Worm (Caenorhabditis elegans) whole organism, L4 larva: ENCODE results near the gene his-42.
"Not testable (repeated sequence)": the region's sequence is repeated elsewhere in the genome, so short reads cannot be mapped to it uniquely, and the experiment has no call there.

Source experiments
- F49E8.2 ChIP-seq: sonication (generic microtip); optimal IDR thresholded peaks from 2 replicates; lab custom pipeline; 2016; ENCODE audit warnings: missing compliant biosample characterization, mild to moderate bottlenecking, missing genetic modification characterization, borderline replicate concordance
- Y105C5A.15 ChIP-seq: fragments of 200-800 bp; sonication (Bioruptor generic); IDR thresholded peaks from 2 replicates; pipeline ENCODE4 v1.3.6; 2022; ENCODE audit warnings: missing genetic modification characterization, missing compliant biosample characterization
- aha-1 ChIP-seq: fragments of 150-350 bp; peaks from one replicate; lab custom pipeline; 2014; ENCODE audit warnings: missing biosample characterization, missing genetic modification characterization
- ama-1 ChIP-seq: fragments of 150-350 bp; optimal IDR thresholded peaks from 2 replicates; lab custom pipeline; 2014; ENCODE audit warnings: inconsistent platforms, mixed read lengths
- arid-1 ChIP-seq: fragments of 200-800 bp; sonication (Bioruptor generic); conservative IDR thresholded peaks from 2 replicates; pipeline ENCODE4 v1.3.6; 2022; ENCODE audit warnings: missing genetic modification reagents, missing genetic modification characterization, missing compliant biosample characterization
- daf-16 ChIP-seq, 3 experiments: sonication (generic microtip); optimal IDR thresholded peaks; 2 replicates each; lab custom pipeline; 2016 to 2017; ENCODE audit warnings: missing genetic modification characterization in 3 of 3, missing genetic modification reagents in 3 of 3, mild to moderate bottlenecking in 2 of 3, missing compliant biosample characterization in 2 of 3, missing biosample characterization in 1 of 3, moderate library complexity in 1 of 3
- dmd-6 ChIP-seq: fragments of 200-800 bp; sonication (Bioruptor generic); IDR thresholded peaks from 2 replicates; pipeline ENCODE4 v1.3.6; 2022; ENCODE audit warnings: missing genetic modification reagents, missing genetic modification characterization, missing compliant biosample characterization
- duxl-1 ChIP-seq: sonication (generic microtip); optimal IDR thresholded peaks from 2 replicates; lab custom pipeline; 2016; ENCODE audit warnings: mild to moderate bottlenecking, missing genetic modification characterization, moderate library complexity, missing compliant biosample characterization; ENCODE audit not compliant: poor library complexity
- dve-1 ChIP-seq: sonication (generic microtip); optimal IDR thresholded peaks from 2 replicates; lab custom pipeline; 2017; ENCODE audit warnings: antibody characterized with exemption, mild to moderate bottlenecking, missing genetic modification characterization, missing compliant biosample characterization; ENCODE audit not compliant: insufficient read depth
- fkh-10 ChIP-seq: fragments of 150-350 bp; optimal IDR thresholded peaks from 2 replicates; lab custom pipeline; 2014; ENCODE audit warnings: missing biosample characterization, missing genetic modification reagents, missing genetic modification characterization
- hlh-11 ChIP-seq: fragments of 200-800 bp; sonication (Bioruptor generic); optimal IDR thresholded peaks from 2 replicates; lab custom pipeline; 2018; ENCODE audit warnings: mild to moderate bottlenecking, missing genetic modification characterization, missing compliant biosample characterization
- hlh-30 ChIP-seq: sonication (generic microtip); optimal IDR thresholded peaks from 2 replicates; lab custom pipeline; 2017; ENCODE audit warnings: antibody characterized with exemption, mild to moderate bottlenecking, missing genetic modification characterization, missing compliant biosample characterization; ENCODE audit not compliant: insufficient read depth
- lin-1 ChIP-seq: fragments of 200-800 bp; sonication (Bioruptor generic); IDR thresholded peaks from 2 replicates; pipeline ENCODE4 v1.3.6; 2022; ENCODE audit warnings: missing genetic modification reagents, missing genetic modification characterization, missing compliant biosample characterization
- lin-13 ChIP-seq: fragments of 150-350 bp; optimal IDR thresholded peaks from 2 replicates; lab custom pipeline; 2014; ENCODE audit warnings: missing biosample characterization, missing genetic modification reagents, missing genetic modification characterization
- lin-38 ChIP-seq: fragments of 200-800 bp; sonication (Bioruptor generic); IDR thresholded peaks from 2 replicates; pipeline ENCODE4 v1.3.6; 2022; ENCODE audit warnings: missing genetic modification reagents, missing genetic modification characterization, missing compliant biosample characterization
- lsy-2 ChIP-seq, 2 experiments: fragments of 150-350 bp in 1 of 2; sonication (generic microtip) in 1 of 2; optimal IDR thresholded peaks; 2 replicates each; lab custom pipeline; 2014 to 2017; ENCODE audit warnings: missing biosample characterization in 2 of 2, missing genetic modification characterization in 2 of 2
- mdt-29 ChIP-seq: fragments of 200-800 bp; sonication (Bioruptor generic); IDR thresholded peaks from 2 replicates; pipeline ENCODE4 v1.3.6; 2022; ENCODE audit warnings: missing genetic modification reagents, missing genetic modification characterization, missing compliant biosample characterization
- mep-1 ChIP-seq: fragments of 150-350 bp; sonication (generic microtip); optimal IDR thresholded peaks from 3 replicates; lab custom pipeline; 2014; ENCODE audit warnings: missing biosample characterization, missing genetic modification characterization
- mes-2 ChIP-seq: sonication (generic microtip); optimal IDR thresholded peaks from 2 replicates; lab custom pipeline; 2016; ENCODE audit warnings: missing genotype, mild to moderate bottlenecking, missing genetic modification characterization, missing compliant biosample characterization; ENCODE audit not compliant: poor library complexity, severe bottlenecking
- nhr-102 ChIP-seq: sonication (generic microtip); optimal IDR thresholded peaks from 2 replicates; lab custom pipeline; 2016; ENCODE audit warnings: mild to moderate bottlenecking, missing genetic modification characterization, moderate library complexity, missing compliant biosample characterization
- nhr-25 ChIP-seq: sonication (generic microtip); optimal IDR thresholded peaks from 2 replicates; lab custom pipeline; 2017; ENCODE audit warnings: missing genetic modification characterization, mild to moderate bottlenecking, missing compliant biosample characterization, antibody characterized with exemption, moderate library complexity, borderline replicate concordance; ENCODE audit not compliant: insufficient read depth
- nhr-48 ChIP-seq: sonication (generic microtip); optimal IDR thresholded peaks from 2 replicates; lab custom pipeline; 2016; ENCODE audit warnings: mild to moderate bottlenecking, missing genetic modification characterization, missing compliant biosample characterization
- nhr-6 ChIP-seq: fragments of 150-350 bp; optimal IDR thresholded peaks from 2 replicates; lab custom pipeline; 2014; ENCODE audit warnings: missing biosample characterization, missing genetic modification characterization
- pha-4 ChIP-seq, 2 experiments: fragments of 150-350 bp in 1 of 2; fragments of 200-800 bp in 1 of 2; sonication (Bioruptor generic) in 1 of 2; IDR thresholded peaks in 1 of 2; optimal IDR thresholded peaks in 1 of 2; 2 replicates each; pipeline versions ENCODE4 v1.3.6 to Lab custom; 2014 to 2022; ENCODE audit warnings: missing genetic modification characterization in 2 of 2, missing genetic modification reagents in 2 of 2, missing biosample characterization in 1 of 2, missing compliant biosample characterization in 1 of 2
- rbr-2 ChIP-seq: sonication (generic microtip); optimal IDR thresholded peaks from 2 replicates; lab custom pipeline; 2016; ENCODE audit warnings: missing genotype, missing genetic modification characterization, missing compliant biosample characterization
- saeg-2 ChIP-seq: fragments of 200-800 bp; sonication (Bioruptor generic); IDR thresholded peaks from 2 replicates; pipeline ENCODE4 v1.3.6; 2022; ENCODE audit warnings: missing genetic modification reagents, missing genetic modification characterization, missing compliant biosample characterization
- sdz-12 ChIP-seq: fragments of 200-800 bp; sonication (Bioruptor generic); optimal IDR thresholded peaks from 2 replicates; lab custom pipeline; 2018; ENCODE audit warnings: mild to moderate bottlenecking, missing genetic modification characterization, missing compliant biosample characterization
- set-16 ChIP-seq: fragments of 200-800 bp; sonication (Bioruptor generic); IDR thresholded peaks from 2 replicates; pipeline ENCODE4 v1.3.6; 2022; ENCODE audit warnings: missing genetic modification reagents, missing genetic modification characterization, missing compliant biosample characterization
- snpc-1.2 ChIP-seq: fragments of 200-800 bp; sonication (Bioruptor generic); IDR thresholded peaks from 2 replicates; pipeline ENCODE4 v1.3.6; 2022; ENCODE audit warnings: missing genetic modification reagents, missing genetic modification characterization, missing compliant biosample characterization
- snpc-4 ChIP-seq: fragments of 150-350 bp; optimal IDR thresholded peaks from 2 replicates; lab custom pipeline; 2014; ENCODE audit warnings: missing biosample characterization, missing genetic modification characterization
- unc-62 ChIP-seq, 3 experiments: fragments of 150-350 bp in 1 of 3; sonication (generic microtip); optimal IDR thresholded peaks in 2 of 3; peaks in 1 of 3; 1 replicate in 1 of 3; 2 replicates in 2 of 3; lab custom pipeline; 2014 to 2017; ENCODE audit warnings: missing biosample characterization in 3 of 3, missing genetic modification characterization in 3 of 3, missing genetic modification reagents in 3 of 3, missing genotype in 1 of 3
- vab-7 ChIP-seq: fragments of 200-800 bp; sonication (Bioruptor generic); IDR thresholded peaks from 2 replicates; pipeline ENCODE4 v1.3.6; 2022; ENCODE audit warnings: missing genetic modification reagents, missing genetic modification characterization, missing compliant biosample characterization
- zag-1 ChIP-seq: fragments of 150-350 bp; optimal IDR thresholded peaks from 2 replicates; lab custom pipeline; 2014; ENCODE audit warnings: missing biosample characterization, missing genetic modification characterization
- zfp-2 ChIP-seq: sonication (generic microtip); optimal IDR thresholded peaks from 2 replicates; lab custom pipeline; 2016; ENCODE audit warnings: mild to moderate bottlenecking, missing genetic modification characterization, missing compliant biosample characterization
- ztf-11 ChIP-seq: fragments of 150-350 bp; optimal IDR thresholded peaks from 2 replicates; lab custom pipeline; 2014; ENCODE audit warnings: missing biosample characterization, missing genetic modification characterization

his-42 gene

DNA sequence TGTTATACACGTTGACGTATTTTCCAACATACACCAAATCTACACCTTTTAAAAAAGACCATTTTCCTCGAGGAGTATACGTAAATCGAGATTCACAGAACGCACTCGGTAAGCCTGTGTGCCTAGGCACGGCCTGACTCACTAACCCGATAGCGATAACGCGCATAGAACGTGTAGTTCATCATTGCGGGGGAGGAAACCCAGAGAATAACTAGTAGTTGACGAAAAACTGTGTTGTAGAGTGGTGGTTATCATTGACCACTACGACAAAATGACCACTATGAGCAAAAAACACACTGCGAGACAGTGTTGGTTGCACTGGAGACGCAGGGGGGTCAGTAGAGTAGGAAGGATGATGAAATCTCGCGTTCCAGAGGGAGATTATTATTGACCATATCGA is 31.4 kb upstream of the his-42 start (continued):
- TF ChIP-seq arid-1 (GFP tag; lab: Robert Waterston, UW) (no peak), mep-1 (tag; lab: Kevin White, UChicago) (no peak), zag-1 (tag; lab: Kevin White, UChicago) (no peak), vab-7 (GFP tag; lab: Robert Waterston, UW) (no peak), zfp-2 (tag; lab: Kevin White, UChicago) (no peak), lin-38 (GFP tag; lab: Robert Waterston, UW) (no peak), daf-16 (GFP tag; optimal IDR thresholded peaks at IDR 0.05; lab: Kevin White, UChicago) (no peak), daf-16 (tag; optimal IDR thresholded peaks at IDR 0.05; lab: Kevin White, UChicago) (peak; percentile 48), dve-1 (tag; lab: Kevin White, UChicago) (peak; percentile 44)

DNA sequence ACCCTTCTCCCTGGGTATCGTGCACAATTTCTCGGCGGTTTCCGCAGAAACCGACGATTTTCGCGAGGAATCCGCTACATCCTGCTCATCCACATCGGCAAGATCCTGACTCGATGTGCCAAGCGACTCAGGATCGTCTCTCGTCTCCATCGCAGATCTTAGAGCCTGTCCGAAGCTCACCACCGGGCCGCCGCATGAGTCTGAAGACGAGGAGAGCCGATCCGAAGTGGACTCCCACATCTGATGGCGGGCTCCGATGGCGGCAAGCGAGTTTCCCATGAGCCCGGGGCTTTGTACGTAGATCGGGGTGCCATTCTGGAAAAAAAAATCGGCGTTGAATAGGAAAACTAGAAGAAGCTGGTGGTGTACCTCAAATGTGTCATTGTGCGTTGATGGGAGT is 29.9 kb upstream of the his-42 start:
- TF ChIP-seq sdz-12 (GFP tag; lab: Kevin White, UChicago) (no peak), set-16 (GFP tag; lab: Robert Waterston, UW) (peak; percentile 92), fkh-10 (no peak), lin-13 (GFP tag; lab: Kevin White, UChicago) (no peak), ztf-11 (tag; lab: Kevin White, UChicago) (no peak)

DNA sequence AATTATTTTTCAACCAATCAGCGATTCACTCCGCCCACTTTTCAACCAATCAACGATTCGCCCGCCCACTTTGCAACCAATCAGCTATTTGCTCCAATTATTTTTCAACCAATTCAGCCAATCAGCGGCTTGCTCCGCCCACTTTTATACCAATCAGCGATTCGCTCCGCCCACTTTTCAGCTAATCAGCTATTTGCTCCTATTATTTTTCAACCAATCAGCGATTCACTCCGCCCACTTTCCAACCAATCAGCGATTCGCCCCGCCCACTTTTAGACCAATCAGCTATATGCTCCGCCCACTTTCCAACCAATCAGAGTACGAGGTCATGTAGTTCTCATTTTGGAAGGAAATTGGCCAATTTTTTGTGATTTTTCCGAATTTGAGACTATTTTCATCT is 26.9 kb upstream of the his-42 start:
- TF ChIP-seq saeg-2 (GFP tag; lab: Robert Waterston, UW) (no peak), rbr-2 (tag; lab: Kevin White, UChicago) (no peak), nhr-25 (tag; lab: Kevin White, UChicago) (no peak), Y105C5A.15 (no peak), ama-1 (no peak), unc-62 (GFP tag; optimal IDR thresholded peaks at IDR 0.05 in 1 of 2; lab: Kevin White, UChicago) (peak in 1 of 2 experiments; percentile 42), unc-62 (tag; optimal IDR thresholded peaks at IDR 0.05; lab: Kevin White, UChicago) (no peak), hlh-30 (no peak)

DNA sequence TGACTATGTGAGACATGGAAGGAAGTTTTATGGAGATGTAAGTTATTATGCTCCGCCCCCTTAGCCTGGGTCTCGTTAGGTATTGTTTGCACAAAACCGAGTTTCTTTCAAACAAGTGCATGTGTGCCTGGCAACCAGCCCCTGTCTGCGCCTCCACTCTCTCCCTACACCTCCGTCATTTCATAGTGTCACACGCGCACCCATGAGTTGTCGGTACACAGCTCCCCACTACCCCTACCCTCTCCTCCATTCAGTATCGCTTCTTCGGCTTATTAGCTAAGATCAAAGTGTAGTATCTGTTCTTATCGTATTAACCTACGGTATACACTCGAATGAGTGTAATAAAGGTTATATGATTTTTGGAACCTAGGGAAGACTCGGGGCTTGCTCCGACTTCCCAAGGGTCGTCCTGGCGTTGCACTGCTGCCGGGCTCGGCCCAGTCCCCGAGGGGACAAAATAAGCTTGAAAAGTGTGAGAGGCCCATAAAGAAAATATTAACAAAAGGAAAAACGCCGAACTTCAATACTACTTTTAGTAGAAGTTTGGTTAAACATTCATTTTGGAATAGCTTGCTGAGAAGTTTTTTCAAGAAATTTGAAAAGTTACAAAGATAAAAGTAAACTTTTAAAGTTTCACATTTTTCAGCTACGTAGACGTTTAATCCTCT is 24.2 kb upstream of the his-42 start:
- TF ChIP-seq duxl-1 (tag; lab: Kevin White, UChicago) (peak; percentile 65), snpc-4 (tag; lab: Kevin White, UChicago) (peak; percentile 60), F49E8.2 (tag; lab: Kevin White, UChicago) (peak; percentile 41), nhr-48 (tag; lab: Kevin White, UChicago) (peak; percentile 28), snpc-1.2 (GFP tag; lab: Robert Waterston, UW) (peak; percentile 45; the same call in 1 of the 2 replicates), dve-1 (tag; lab: Kevin White, UChicago) (peak; percentile 84), hlh-11 (tag; lab: Kevin White, UChicago) (peak; percentile 42), aha-1 (peak; percentile 22), lin-38 (GFP tag; lab: Robert Waterston, UW) (peak; percentile 63), lin-1 (peak; percentile 27; the same call in 1 of the 2 replicates), lin-13 (GFP tag; lab: Kevin White, UChicago) (peak; percentile 33), mep-1 (tag; lab: Kevin White, UChicago) (peak; percentile 48), hlh-30 (peak; percentile 37), lsy-2 (tag; optimal IDR thresholded peaks at IDR 0.05; lab: Kevin White, UChicago) (peak in 1 of 2 experiments; percentile 34), dmd-6 (GFP tag; lab: Robert Waterston, UW) (peak; percentile 62), nhr-6 (tag; lab: Kevin White, UChicago) (peak; percentile 37), mdt-29 (GFP tag; lab: Robert Waterston, UW) (peak; percentile 60; the same call in 1 of the 2 replicates), rbr-2 (tag; lab: Kevin White, UChicago) (peak; percentile 5), ama-1 (peak; percentile 39), nhr-102 (peak; percentile 68), pha-4 (GFP tag; IDR thresholded peaks at IDR 0.05; lab: Robert Waterston, UW) (peak; percentile 48; the same call in 1 of the 2 replicates), daf-16 (tag; optimal IDR thresholded peaks at IDR 0.05; lab: Kevin White, UChicago) (peak; percentile 60), mes-2 (tag; lab: Kevin White, UChicago) (peak; percentile 3), saeg-2 (GFP tag; lab: Robert Waterston, UW) (peak; percentile 52; the same call in 1 of the 2 replicates)
- not testable (repeated sequence) for TF ChIP-seq pha-4 (tag; optimal IDR thresholded peaks at IDR 0.05; lab: Kevin White, UChicago); daf-16 (GFP tag; optimal IDR thresholded peaks at IDR 0.05; lab: Kevin White, UChicago)
- TF ChIP-seq, all 104 proteins: peak for 24; not testable (repeated sequence) for 80
